Worm (Caenorhabditis elegans) whole organism, late embryonic: ENCODE data around the gene Y45F10B.59.

Experiments
- K02D7.2 ChIP-seq: sonication (generic microtip); optimal IDR thresholded peaks from 2 replicates; lab custom pipeline; 2017; ENCODE audit warnings: mild to moderate bottlenecking, missing genetic modification characterization, missing compliant biosample characterization
- ceh-45 ChIP-seq: fragments of 200-800 bp; sonication (Bioruptor generic); IDR thresholded peaks from 2 replicates; pipeline ENCODE4 v1.3.6; 2022; ENCODE audit warnings: missing genetic modification reagents, missing genetic modification characterization, missing compliant biosample characterization
- ceh-9 ChIP-seq: sonication (generic microtip); optimal IDR thresholded peaks from 2 replicates; lab custom pipeline; 2016; ENCODE audit warnings: mild to moderate bottlenecking, missing genetic modification characterization, inconsistent platforms, missing compliant biosample characterization
- ets-4 ChIP-seq: sonication (generic microtip); optimal IDR thresholded peaks from 2 replicates; lab custom pipeline; 2016; ENCODE audit warnings: missing genetic modification characterization, missing compliant biosample characterization
- eyg-1 ChIP-seq: sonication (generic microtip); optimal IDR thresholded peaks from 2 replicates; lab custom pipeline; 2016; ENCODE audit warnings: missing genotype, missing genetic modification characterization, missing compliant biosample characterization
- fax-1 ChIP-seq: sonication (generic microtip); optimal IDR thresholded peaks from 2 replicates; lab custom pipeline; 2016; ENCODE audit warnings: missing genotype, missing genetic modification characterization, missing compliant biosample characterization
- tbx-2 ChIP-seq: sonication (generic microtip); optimal IDR thresholded peaks from 2 replicates; lab custom pipeline; 2016; ENCODE audit warnings: missing genetic modification characterization, missing compliant biosample characterization
- ttx-3 ChIP-seq: sonication (generic microtip); optimal IDR thresholded peaks from 2 replicates; lab custom pipeline; 2016; ENCODE audit warnings: missing genetic modification reagents, missing genetic modification characterization, missing compliant biosample characterization
- unc-3 ChIP-seq, 2 experiments: fragments of 200-800 bp in 1 of 2; sonication (Bioruptor generic) in 1 of 2; sonication (generic microtip) in 1 of 2; conservative IDR thresholded peaks in 1 of 2; optimal IDR thresholded peaks in 1 of 2; 2 replicates each; pipeline versions ENCODE4 v1.3.6 to Lab custom; 2016 to 2022; ENCODE audit warnings: missing compliant biosample characterization in 2 of 2, missing genetic modification characterization in 2 of 2, missing genetic modification reagents in 1 of 2

DNA sequence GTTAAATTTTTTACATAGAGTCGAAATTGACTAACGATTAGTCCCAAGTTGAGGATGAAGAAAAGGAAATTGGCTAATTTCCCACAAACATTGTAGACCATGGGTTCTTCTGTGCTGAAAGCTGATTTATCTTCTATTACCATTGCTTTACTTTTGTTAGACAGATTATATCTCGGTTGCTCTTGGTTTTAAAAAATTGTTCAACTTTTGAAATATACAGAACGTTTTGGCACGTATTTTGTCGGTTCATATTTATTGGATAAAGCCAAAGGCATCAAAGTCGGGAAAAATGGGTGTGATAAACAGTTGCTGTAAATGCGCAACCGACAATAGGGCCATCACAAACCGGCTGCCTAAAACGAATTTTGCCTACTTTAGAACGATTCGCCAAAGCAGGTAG is 10.8 kb upstream of the Y45F10B.59 start, which contains the start of gene tsp-5:
- TF ChIP-seq ceh-9 (no peak), eyg-1 (no peak), unc-3 (GFP tag; conservative IDR thresholded peaks at IDR 0.05; lab: Robert Waterston, UW) (no peak), unc-3 (tag; optimal IDR thresholded peaks at IDR 0.05; lab: Kevin White, UChicago) (no peak), ceh-45 (GFP tag; lab: Robert Waterston, UW) (no peak), ttx-3 (tag; lab: Kevin White, UChicago) (no peak), tbx-2 (tag; lab: Kevin White, UChicago) (no peak), fax-1 (tag; lab: Kevin White, UChicago) (no peak), K02D7.2 (no peak), ets-4 (tag; lab: Kevin White, UChicago) (no peak)
